Worm (Caenorhabditis elegans): Measurements from ENCODE around the gene ins-8.
A peak's percentile ranks its signal among the peaks of the same experiment; 100 is the strongest.

DNA sequence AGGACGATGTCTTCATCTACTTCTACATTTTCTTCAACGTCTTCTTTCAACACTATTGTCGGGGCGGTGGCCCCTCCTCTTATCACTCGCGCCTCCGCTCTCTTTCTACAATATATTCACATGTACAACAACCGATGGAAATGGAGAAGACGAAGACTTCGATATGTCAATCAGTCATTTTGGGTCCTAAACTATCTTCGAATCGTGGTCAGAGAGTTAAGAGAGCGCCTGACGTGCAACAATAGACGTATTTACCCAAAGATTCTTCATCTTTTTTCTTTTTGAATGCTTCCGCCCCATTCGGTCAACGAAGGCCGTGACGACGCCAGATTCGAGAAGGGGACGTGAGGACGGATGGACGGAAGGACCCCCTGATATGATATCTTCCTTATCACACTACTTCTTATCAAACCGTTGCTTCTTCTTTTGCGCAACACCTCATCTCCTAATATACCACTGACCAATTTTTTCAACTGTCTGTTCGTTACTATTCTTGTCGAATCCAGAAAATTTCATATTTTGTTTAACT is 47.7 kb downstream of the ins-8 start:
- TF ChIP-seq nhr-77 (tag; optimal IDR thresholded peaks at IDR 0.05) (no peak), elt-3 (tag; optimal IDR thresholded peaks at IDR 0.05) (peak in 2 of 3 experiments; percentile 51 to 63), elt-1 (tag; optimal IDR thresholded peaks at IDR 0.05) (no peak), nhr-25 (tag; optimal IDR thresholded peaks at IDR 0.05) (no peak), nhr-28 (tag; optimal IDR thresholded peaks at IDR 0.05) (no peak), lin-39 (tag; optimal IDR thresholded peaks at IDR 0.05) (no peak), skn-1 (tag; optimal IDR thresholded peaks at IDR 0.05) (no peak)

All from whole organism, L3 larva.